Worm (Caenorhabditis elegans): ENCODE results near the gene ZK546.4.

The ZK546.4 gene

ce11 chrII:4904778-4905177 lies 33.1 kb upstream of the ZK546.4 start, which contains the start of gene btbd-10:
TSS of gene btbd-10 (plus strand) at chrII:4905008.
- TF ChIP-seq elt-2 (tag; optimal IDR thresholded peaks at IDR 0.05) = peak; percentile 75
- no peak for TF ChIP-seq ama-1 (optimal IDR thresholded peaks at IDR 0.05)

- TF ChIP-seq nhr-12 (tag; optimal IDR thresholded peaks at IDR 0.05) (no peak), mdl-1 (tag; optimal IDR thresholded peaks at IDR 0.05) (no peak), nhr-43 (tag; optimal IDR thresholded peaks at IDR 0.05; ENCODE audit: poor library complexity, severe bottlenecking) (no peak), mml-1 (tag; optimal IDR thresholded peaks at IDR 0.05) (no peak), ZK546.5 (tag; optimal IDR thresholded peaks at IDR 0.05) (no peak), daf-12 (tag; optimal IDR thresholded peaks at IDR 0.05) (no peak), nhr-25 (tag; optimal IDR thresholded peaks at IDR 0.05) (no peak), nhr-67 (tag; optimal IDR thresholded peaks at IDR 0.05) (no peak), egl-5 (tag; optimal IDR thresholded peaks at IDR 0.05) (no peak)
Observed at ce11 chrII:4905331-4905730, 32.5 kb upstream of the ZK546.4 start.

ce11 chrII:4905883-4906282 lies 32.0 kb upstream of the ZK546.4 start:
- TF ChIP-seq elt-2 (tag; optimal IDR thresholded peaks at IDR 0.05) = no peak
- no peak for TF ChIP-seq ztf-11 (tag; optimal IDR thresholded peaks at IDR 0.05)
- TF ChIP-seq nhr-43 (tag; optimal IDR thresholded peaks at IDR 0.05; ENCODE audit: poor library complexity, severe bottlenecking) = no peak
- no peak for TF ChIP-seq ZK546.5 (tag; optimal IDR thresholded peaks at IDR 0.05)

ce11 chrII:4908160-4908559 lies 29.7 kb upstream of the ZK546.4 start:
- TF ChIP-seq elt-2 (tag; optimal IDR thresholded peaks at IDR 0.05) (peak; percentile 22), jun-1 (tag; optimal IDR thresholded peaks at IDR 0.05) (no peak), ceh-16 (tag; optimal IDR thresholded peaks at IDR 0.05) (no peak), pqm-1 (tag; optimal IDR thresholded peaks at IDR 0.05) (no peak), ceh-9 (tag; optimal IDR thresholded peaks at IDR 0.05) (no peak), nhr-23 (tag; optimal IDR thresholded peaks at IDR 0.05) (peak; percentile 26), tbx-2 (tag; optimal IDR thresholded peaks at IDR 0.05) (peak; percentile 5), lin-39 (tag; optimal IDR thresholded peaks at IDR 0.05) (peak; percentile 25), egl-5 (tag; optimal IDR thresholded peaks at IDR 0.05) (peak; percentile 88), skn-1 (tag; optimal IDR thresholded peaks at IDR 0.05) (peak; percentile 93), nhr-76 (tag; optimal IDR thresholded peaks at IDR 0.05) (no peak), nhr-28 (tag; optimal IDR thresholded peaks at IDR 0.05) (no peak), nfya-1 (tag; optimal IDR thresholded peaks at IDR 0.05; ENCODE audit: insufficient read depth) (peak; percentile 48)

- TF ChIP-seq nhr-11 (tag; optimal IDR thresholded peaks at IDR 0.05) (no peak), elt-2 (tag; optimal IDR thresholded peaks at IDR 0.05) (peak; percentile 13), nfya-1 (tag; optimal IDR thresholded peaks at IDR 0.05; ENCODE audit: insufficient read depth) (no peak), ZK546.5 (tag; optimal IDR thresholded peaks at IDR 0.05) (no peak), pha-4 (tag; optimal IDR thresholded peaks at IDR 0.05) (no peak), nhr-43 (tag; optimal IDR thresholded peaks at IDR 0.05; ENCODE audit: poor library complexity, severe bottlenecking) (no peak), nhr-25 (tag; optimal IDR thresholded peaks at IDR 0.05) (no peak), ztf-11 (tag; optimal IDR thresholded peaks at IDR 0.05) (no peak), egl-27 (tag; optimal IDR thresholded peaks at IDR 0.05) (no peak)
Observed at ce11 chrII:4914214-4914613, 23.6 kb upstream of the ZK546.4 start, which contains the start of gene R05F9.11. TSS of gene R05F9.11 (minus strand) at chrII:4914218.

ce11 chrII:4915572-4915971 lies 22.3 kb upstream of the ZK546.4 start:
- TF ChIP-seq ZK546.5 (tag; optimal IDR thresholded peaks at IDR 0.05) (no peak), nhr-23 (tag; optimal IDR thresholded peaks at IDR 0.05) (no peak), mml-1 (tag; optimal IDR thresholded peaks at IDR 0.05) (no peak), aly-2 (tag; optimal IDR thresholded peaks at IDR 0.05) (no peak), ztf-11 (tag; optimal IDR thresholded peaks at IDR 0.05) (no peak), jun-1 (tag; optimal IDR thresholded peaks at IDR 0.05) (no peak), lin-39 (tag; optimal IDR thresholded peaks at IDR 0.05) (no peak), nhr-43 (tag; optimal IDR thresholded peaks at IDR 0.05; ENCODE audit: poor library complexity, severe bottlenecking) (no peak), fkh-10 (GFP tag; optimal IDR thresholded peaks at IDR 0.05) (no peak), nhr-12 (tag; optimal IDR thresholded peaks at IDR 0.05) (no peak), nhr-25 (tag; optimal IDR thresholded peaks at IDR 0.05) (no peak), tbx-2 (tag; optimal IDR thresholded peaks at IDR 0.05) (no peak), lsy-12 (tag; optimal IDR thresholded peaks at IDR 0.05) (no peak), ceh-16 (tag; optimal IDR thresholded peaks at IDR 0.05) (no peak), snpc-4 (tag; optimal IDR thresholded peaks at IDR 0.05) (no peak), skn-1 (tag; optimal IDR thresholded peaks at IDR 0.05) (no peak), unc-62 (GFP tag; optimal IDR thresholded peaks at IDR 0.05) (no peak)

All from whole organism, L3 larva.